Fruit fly (Drosophila melanogaster) whole organism, pupa: ENCODE measurements around the gene SREBP.
"Not testable (repeated sequence)": the region's sequence is repeated elsewhere in the genome, so short reads cannot be mapped to it uniquely, and the experiment has no call there.

Experiments
- CG10348 ChIP-seq: fragments of 200-800 bp; sonication (Bioruptor generic); IDR thresholded peaks from 2 replicates; pipeline ENCODE4 v1.3.6; 2022; ENCODE audit warnings: missing biosample characterization, missing genetic modification characterization
- CG12605 ChIP-seq: fragments of 200-800 bp; sonication (Bioruptor generic); IDR thresholded peaks from 2 replicates; pipeline ENCODE4 v1.3.6; 2022; ENCODE audit warnings: missing biosample characterization, missing genetic modification characterization
- CG13204 ChIP-seq: fragments of 200-800 bp; sonication (Bioruptor generic); optimal IDR thresholded peaks from 2 replicates; lab custom pipeline; 2018; ENCODE audit warnings: missing biosample characterization, mild to moderate bottlenecking, missing genetic modification characterization, moderate library complexity
- CG14655 ChIP-seq: fragments of 200-800 bp; sonication (Bioruptor generic); optimal IDR thresholded peaks from 3 replicates; lab custom pipeline; 2017; ENCODE audit warnings: mild to moderate bottlenecking, missing biosample characterization, missing genetic modification reagents, missing genetic modification characterization
- CG15710 ChIP-seq: fragments of 200-800 bp; sonication (Bioruptor generic); optimal IDR thresholded peaks from 2 replicates; lab custom pipeline; 2018; ENCODE audit warnings: missing biosample characterization, mild to moderate bottlenecking, missing genetic modification characterization, moderate library complexity
- CG17806 ChIP-seq: fragments of 200-800 bp; sonication (Bioruptor generic); optimal IDR thresholded peaks from 2 replicates; lab custom pipeline; 2018; ENCODE audit warnings: missing biosample characterization, mild to moderate bottlenecking, missing genetic modification characterization, moderate library complexity
- CG32121 ChIP-seq: fragments of 200-800 bp; sonication (Bioruptor generic); IDR thresholded peaks from 2 replicates; pipeline ENCODE4 v1.3.6; 2022; ENCODE audit warnings: missing biosample characterization, missing genetic modification characterization
- CG34367 ChIP-seq: fragments of 200-800 bp; sonication (Bioruptor generic); optimal IDR thresholded peaks from 2 replicates; lab custom pipeline; 2018; ENCODE audit warnings: missing biosample characterization, mild to moderate bottlenecking, missing genetic modification characterization
- CG4496 ChIP-seq: fragments of 200-800 bp; sonication (Bioruptor generic); IDR thresholded peaks from 3 replicates; pipeline ENCODE4 v1.3.6; 2022; ENCODE audit warnings: missing biosample characterization, missing genetic modification characterization
- CG8159 ChIP-seq: fragments of 200-800 bp; sonication (Bioruptor generic); optimal IDR thresholded peaks from 3 replicates; lab custom pipeline; 2018; ENCODE audit warnings: missing biosample characterization, mild to moderate bottlenecking, missing genetic modification characterization, moderate library complexity
- CG8301 ChIP-seq: fragments of 200-800 bp; sonication (Bioruptor generic); optimal IDR thresholded peaks from 2 replicates; lab custom pipeline; 2018; ENCODE audit warnings: missing biosample characterization, mild to moderate bottlenecking, missing genetic modification characterization
- CG9948 ChIP-seq: fragments of 200-800 bp; sonication (Bioruptor generic); optimal IDR thresholded peaks from 2 replicates; lab custom pipeline; 2018; ENCODE audit warnings: missing biosample characterization, mild to moderate bottlenecking, missing genetic modification characterization, moderate library complexity
- D1 ChIP-seq: fragments of 200-800 bp; sonication (Bioruptor generic); optimal IDR thresholded peaks from 2 replicates; lab custom pipeline; 2018; ENCODE audit warnings: missing biosample characterization, mild to moderate bottlenecking, missing genetic modification characterization, moderate library complexity
- EcR ChIP-seq: fragments of 200-800 bp; sonication (Bioruptor generic); optimal IDR thresholded peaks from 3 replicates; lab custom pipeline; 2019; ENCODE audit warnings: missing biosample characterization, missing genetic modification characterization, mild to moderate bottlenecking, moderate library complexity, missing genetic modification reagents
- Ets98B ChIP-seq: fragments of 200-800 bp; sonication (Bioruptor generic); IDR thresholded peaks from 2 replicates; pipeline ENCODE4 v1.3.6; 2022; ENCODE audit warnings: missing biosample characterization, missing genetic modification characterization
- Pif1A ChIP-seq: fragments of 200-800 bp; sonication (Bioruptor generic); optimal IDR thresholded peaks from 3 replicates; lab custom pipeline; 2016; ENCODE audit warnings: missing biosample characterization, missing genetic modification characterization
- Pif1B ChIP-seq: fragments of 200-800 bp; sonication (Bioruptor generic); optimal IDR thresholded peaks from 3 replicates; lab custom pipeline; 2016; ENCODE audit warnings: missing biosample characterization, missing genetic modification characterization
- Snoo ChIP-seq: fragments of 200-800 bp; sonication (Bioruptor generic); optimal IDR thresholded peaks from 3 replicates; lab custom pipeline; 2017; ENCODE audit warnings: missing biosample characterization, mild to moderate bottlenecking, missing genetic modification characterization, inconsistent platforms
- fd96Ca ChIP-seq: fragments of 200-800 bp; sonication (Bioruptor generic); IDR thresholded peaks from 3 replicates; pipeline ENCODE4 v1.3.6; 2022; ENCODE audit warnings: missing biosample characterization, missing genetic modification characterization
- gl ChIP-seq: fragments of 200-800 bp; sonication (Bioruptor generic); optimal IDR thresholded peaks from 2 replicates; lab custom pipeline; 2018; ENCODE audit warnings: missing biosample characterization, mild to moderate bottlenecking, missing genetic modification characterization
- rn ChIP-seq: fragments of 200-800 bp; sonication (Bioruptor generic); IDR thresholded peaks from 2 replicates; pipeline ENCODE4 v1.3.6; 2022; ENCODE audit warnings: missing biosample characterization, missing genetic modification characterization

The SREBP gene

DNA sequence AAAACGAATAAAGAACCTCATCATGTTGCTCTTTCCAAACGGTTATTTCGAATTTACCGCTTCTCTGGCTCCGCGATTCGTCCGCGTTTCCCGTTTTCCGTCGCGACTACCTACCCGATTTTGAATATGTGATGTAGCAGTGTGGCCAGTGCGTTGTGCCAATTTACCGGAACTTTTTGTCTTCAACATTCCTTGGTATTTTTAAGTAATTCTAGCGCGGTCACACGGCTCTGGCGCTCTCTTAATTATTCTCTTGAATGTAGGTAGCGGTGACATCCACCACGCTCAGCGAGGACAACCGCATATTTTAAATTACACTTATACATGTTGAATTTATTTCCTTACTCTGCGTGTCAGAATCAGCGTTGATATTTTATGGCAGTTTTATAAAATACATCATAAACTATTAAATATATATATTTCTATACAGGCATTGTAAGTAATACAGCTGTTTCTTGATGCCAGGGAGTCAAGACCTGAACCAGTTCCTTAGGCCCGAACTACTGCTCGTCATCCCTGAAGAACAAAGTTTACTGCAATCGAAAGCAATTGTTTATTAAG, at the start of gene SREBP, which contains the start of the genes CG42637 and Gyc76C:
SREBP (plus strand) TSS at position 498 of the 561 bp plus-strand sequence.
CG42637 (minus strand) TSS at position 132 of the 561 bp plus-strand sequence.
Gyc76C (minus strand) TSS at position 132 of the 561 bp plus-strand sequence.
- TF ChIP-seq Pif1B (GFP tag; lab: Kevin White, UChicago) (no peak), CG17806 (tag; lab: Kevin White, UChicago) (no peak), CG14655 (no peak), D1 (tag; lab: Kevin White, UChicago) (no peak)
- TF ChIP-seq, all 21 proteins: peak for 0

- not testable (repeated sequence) for TF ChIP-seq CG13204; D1 (tag; lab: Kevin White, UChicago); Snoo (tag; lab: Kevin White, UChicago)
Observed at dm6 chr3L:19749644-19750043, 44.1 kb upstream of the SREBP start, which contains the start of gene CG42638. Gene CG42638 (minus strand): TSS chr3L:19749744.

dm6 chr3L:19760109-19760508, 33.6 kb upstream of the SREBP start, which contains the start of gene Vtld:
Gene Vtld (plus strand): TSS chr3L:19760409.
- TF ChIP-seq CG13204; CG8301 (tag; lab: Kevin White, UChicago); EcR (GFP tag; lab: Kevin White, UChicago): not testable (repeated sequence)
- TF ChIP-seq, all 21 proteins: peak for 0; not testable (repeated sequence) for 21

DNA sequence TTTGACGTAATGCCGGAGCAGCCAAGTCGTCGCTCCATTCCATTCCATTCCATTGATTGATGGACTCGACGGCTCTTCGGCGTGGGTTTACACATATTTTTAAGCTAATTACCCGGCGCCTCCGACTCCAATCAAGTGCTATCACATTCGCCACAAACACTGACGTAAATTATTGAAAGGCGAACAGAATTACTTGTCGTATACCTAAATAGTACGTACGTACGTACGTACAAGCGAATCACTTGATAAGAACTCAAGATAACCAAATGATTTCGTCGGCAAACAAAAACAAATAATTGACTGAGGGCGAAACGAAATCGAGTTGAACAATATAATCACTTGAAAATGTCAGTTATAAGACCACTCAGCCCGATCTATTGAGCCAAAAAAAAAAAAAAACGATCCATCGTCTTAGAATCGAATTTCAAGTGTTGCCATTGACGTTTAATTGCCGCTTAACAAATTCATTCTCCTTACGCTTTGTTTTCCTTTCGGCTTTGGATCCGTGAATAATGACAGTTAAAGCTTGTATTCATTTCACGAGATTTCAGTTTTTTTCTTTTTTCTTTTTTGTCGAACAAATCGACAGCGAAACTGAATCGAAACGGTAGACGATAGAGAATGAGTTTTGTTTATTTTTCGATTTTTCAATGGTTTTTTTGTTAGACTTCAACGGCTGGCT, 16.3 kb upstream of the SREBP start:
- TF ChIP-seq EcR (GFP tag; lab: Kevin White, UChicago) (no peak), CG9948 (no peak), CG32121 (no peak), CG15710 (tag; lab: Kevin White, UChicago) (no peak)
- TF ChIP-seq, all 21 proteins: peak for 0

- TF ChIP-seq CG34367 (tag; lab: Kevin White, UChicago) (no peak), Pif1A (GFP tag; lab: Kevin White, UChicago) (no peak), fd96Ca (GFP tag; lab: Robert Waterston, UW) (no peak), CG12605 (GFP tag; lab: Robert Waterston, UW) (no peak), CG17806 (tag; lab: Kevin White, UChicago) (no peak), Ets98B (GFP tag; lab: Robert Waterston, UW) (no peak)
Observed at dm6 chr3L:19778530-19778929, 15.2 kb upstream of the SREBP start.

DNA sequence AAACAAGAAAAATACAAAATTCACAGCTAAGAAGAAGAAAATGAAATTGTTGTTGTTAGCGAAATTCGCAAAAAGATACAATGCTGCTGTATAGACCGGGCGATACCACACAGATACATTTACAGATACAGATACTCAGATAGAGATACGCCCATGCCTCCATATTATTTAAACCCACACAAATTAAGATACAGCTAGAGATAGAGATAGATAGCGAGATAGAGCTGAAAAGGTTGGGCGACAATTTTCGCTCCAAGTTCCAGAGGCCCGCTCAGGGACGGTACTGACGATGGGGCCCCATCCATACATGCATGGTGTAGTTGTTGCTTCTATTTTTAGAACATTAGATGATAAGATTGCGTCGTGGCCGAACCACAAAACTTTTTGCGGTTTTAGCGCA, 6.1 kb upstream of the SREBP start:
- 0 out of 2 replicates have a peak, but pooled peaks have one; percentile 20 for TF ChIP-seq CG32121
- no peak for TF ChIP-seq EcR (GFP tag; lab: Kevin White, UChicago)

- TF ChIP-seq CG12605 (GFP tag; lab: Robert Waterston, UW), result no peak
- TF ChIP-seq CG34367 (tag; lab: Kevin White, UChicago), result no peak
- TF ChIP-seq gl (tag; lab: Kevin White, UChicago), result no peak
- TF ChIP-seq Pif1A (GFP tag; lab: Kevin White, UChicago), result no peak
- TF ChIP-seq CG17806 (tag; lab: Kevin White, UChicago), result no peak
Observed at dm6 chr3L:19790564-19790928, 3.2 kb upstream of the SREBP start.

dm6 chr3L:19790929-19791687, 2.6 kb upstream of the SREBP start:
- TF ChIP-seq CG34367 (tag; lab: Kevin White, UChicago), result peak; percentile 55
- peak; percentile 37; the same call in 1 of the 2 replicates for TF ChIP-seq CG12605 (GFP tag; lab: Robert Waterston, UW)
- peak; percentile 13 for TF ChIP-seq Pif1B (GFP tag; lab: Kevin White, UChicago)
- peak; percentile 48 for TF ChIP-seq CG17806 (tag; lab: Kevin White, UChicago)
- peak; percentile 63 for TF ChIP-seq CG8301 (tag; lab: Kevin White, UChicago)
- TF ChIP-seq CG14655, result peak; percentile 74
- peak; percentile 61 for TF ChIP-seq CG15710 (tag; lab: Kevin White, UChicago)
- no peak; the same call in 1 of the 2 replicates for TF ChIP-seq Ets98B (GFP tag; lab: Robert Waterston, UW)
- TF ChIP-seq EcR (GFP tag; lab: Kevin White, UChicago), result no peak
- no peak for TF ChIP-seq CG13204
- peak; percentile 74 for TF ChIP-seq CG8159 (tag; lab: Kevin White, UChicago)
- TF ChIP-seq gl (tag; lab: Kevin White, UChicago), result no peak
- peak; percentile 14; the same call in 1 of the 2 replicates for TF ChIP-seq CG32121
- no peak for TF ChIP-seq CG10348 (GFP tag; lab: Robert Waterston, UW)
- no peak for TF ChIP-seq rn (GFP tag; lab: Robert Waterston, UW)
- peak; percentile 27 for TF ChIP-seq Pif1A (GFP tag; lab: Kevin White, UChicago)
- peak; percentile 58 for TF ChIP-seq Snoo (tag; lab: Kevin White, UChicago)
- TF ChIP-seq CG9948, result peak; percentile 54
- peak; percentile 38; the same call in 1 of the 3 replicates for TF ChIP-seq CG4496 (GFP tag; lab: Robert Waterston, UW)
- TF ChIP-seq fd96Ca (GFP tag; lab: Robert Waterston, UW), result peak; percentile 47; the same call in 2 of the 3 replicates
- no peak for TF ChIP-seq D1 (tag; lab: Kevin White, UChicago)
